Worm (Caenorhabditis elegans) whole organism, L1 larva: ENCODE data around the gene mrps-18B.

Source experiments
- ceh-88 ChIP-seq: fragments of 200-800 bp; sonication (Bioruptor generic); IDR thresholded peaks from 2 replicates; pipeline ENCODE4 v1.3.6; 2022; ENCODE audit warnings: missing genetic modification characterization, missing compliant biosample characterization
- fkh-8 ChIP-seq: sonication (generic microtip); optimal IDR thresholded peaks from 2 replicates; lab custom pipeline; 2016; ENCODE audit warnings: mild to moderate bottlenecking, missing genetic modification characterization, missing compliant biosample characterization
- nhr-71 ChIP-seq: sonication (generic microtip); optimal IDR thresholded peaks from 2 replicates; lab custom pipeline; 2016; ENCODE audit warnings: mild to moderate bottlenecking, missing genetic modification characterization, moderate library complexity, missing compliant biosample characterization
- nhr-76 ChIP-seq: sonication (generic microtip); optimal IDR thresholded peaks from 2 replicates; lab custom pipeline; 2017; ENCODE audit warnings: missing biosample characterization, missing genetic modification characterization
- pag-3 ChIP-seq: sonication (generic microtip); optimal IDR thresholded peaks from 2 replicates; lab custom pipeline; 2017; ENCODE audit warnings: missing genetic modification characterization, mild to moderate bottlenecking, missing compliant biosample characterization, antibody characterized with exemption, borderline replicate concordance; ENCODE audit not compliant: insufficient read depth
- skn-1 ChIP-seq: fragments of 150-350 bp; optimal IDR thresholded peaks from 2 replicates; lab custom pipeline; 2014; ENCODE audit warnings: missing biosample characterization, missing genetic modification characterization
- unc-30 ChIP-seq: sonication (generic microtip); optimal IDR thresholded peaks from 2 replicates; lab custom pipeline; 2017; ENCODE audit warnings: missing biosample characterization, missing genetic modification characterization
- vab-15 ChIP-seq: sonication (generic microtip); optimal IDR thresholded peaks from 2 replicates; lab custom pipeline; 2017; ENCODE audit warnings: missing genotype, mild to moderate bottlenecking, missing genetic modification characterization, missing compliant biosample characterization

DNA sequence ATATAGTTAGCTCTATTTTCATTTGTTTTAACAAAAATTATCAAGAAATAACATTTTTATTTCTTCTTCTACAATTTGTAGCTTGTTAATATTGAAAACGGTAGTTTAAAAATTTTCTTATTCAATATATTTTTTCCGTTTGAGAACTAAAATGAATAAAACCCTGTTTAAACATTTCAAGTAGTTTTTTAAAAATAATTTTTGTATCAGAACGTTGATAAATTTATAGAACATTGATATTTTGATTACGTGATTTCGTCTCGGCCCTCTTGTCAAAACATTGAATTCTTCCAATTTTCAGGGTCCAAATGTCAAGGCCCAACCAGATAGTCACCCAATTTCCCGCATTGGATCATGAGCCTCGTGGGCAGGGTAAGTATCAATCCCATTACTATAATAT lies 14.9 kb downstream of the mrps-18B start, which contains the start of gene pqn-73:
- no peak for TF ChIP-seq nhr-76 (tag; lab: Kevin White, UChicago)
- TF ChIP-seq pag-3 (tag; lab: Kevin White, UChicago): no peak
- TF ChIP-seq fkh-8 (tag; lab: Kevin White, UChicago): no peak
- no peak for TF ChIP-seq ceh-88 (GFP tag; lab: Robert Waterston, UW)
- no peak for TF ChIP-seq vab-15 (tag; lab: Kevin White, UChicago)
- TF ChIP-seq nhr-71: no peak
- TF ChIP-seq unc-30 (tag; lab: Kevin White, UChicago): no peak
- TF ChIP-seq skn-1 (tag; lab: Kevin White, UChicago): no peak
